Fruit fly (Drosophila melanogaster): Measurements from ENCODE around the gene CG13385.

The CG13385 gene

DNA sequence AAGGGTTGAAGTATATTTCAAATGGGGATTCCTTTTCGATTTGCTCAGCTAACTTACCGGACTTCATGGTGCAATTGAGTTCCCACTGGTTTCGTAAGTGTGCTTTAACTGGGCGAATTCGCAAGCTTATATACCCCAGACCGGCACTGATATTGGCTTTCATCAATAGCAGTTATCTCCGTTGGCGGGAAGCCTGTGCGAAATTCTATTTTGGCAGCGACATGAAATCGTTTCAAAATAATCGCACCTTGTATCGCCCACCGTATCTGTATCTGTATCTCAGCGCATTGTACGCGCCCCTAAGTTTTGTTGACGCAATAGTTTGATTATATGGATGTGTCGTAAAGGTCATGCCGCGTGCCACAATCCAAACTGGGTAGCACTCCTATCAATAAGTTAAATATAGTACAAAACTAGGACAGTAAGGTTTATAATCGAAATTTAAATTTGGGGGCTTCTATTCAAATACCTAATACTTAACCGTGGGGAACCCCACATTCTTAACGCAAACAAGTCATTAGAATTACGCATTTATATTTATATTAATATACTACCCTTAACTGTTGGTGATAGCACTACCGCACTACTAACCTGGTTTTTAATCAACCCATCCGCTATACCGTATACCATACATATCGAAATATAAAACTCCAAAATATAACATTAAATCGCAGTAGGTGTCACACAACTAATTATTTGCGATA lies at the start of gene CG13385, which contains the start of gene Peritrophin-15a:
TSS of gene CG13385 (plus strand) at position 654 of the 704 bp plus-strand sequence.
TSS of gene Peritrophin-15a (minus strand) at position 101 of the 704 bp plus-strand sequence.
- TF ChIP-seq CG13204 (GFP tag; optimal IDR thresholded peaks at IDR 0.05) (no peak), CG12605 (GFP tag; IDR thresholded peaks at IDR 0.05) (no peak), Ets98B (GFP tag; IDR thresholded peaks at IDR 0.05) (no peak), Pif1A (GFP tag; optimal IDR thresholded peaks at IDR 0.05) (no peak), CG9948 (tag; optimal IDR thresholded peaks at IDR 0.05) (no peak), CG4496 (GFP tag; IDR thresholded peaks at IDR 0.05) (no peak), CG10348 (GFP tag; IDR thresholded peaks at IDR 0.05) (no peak), EcR (GFP tag; optimal IDR thresholded peaks at IDR 0.05) (no peak), CG14655 (GFP tag; optimal IDR thresholded peaks at IDR 0.05) (no peak), CG8159 (tag; optimal IDR thresholded peaks at IDR 0.05) (no peak), CG32121 (GFP tag; IDR thresholded peaks at IDR 0.05) (no peak)

- no peak for TF ChIP-seq CG8301 (tag; optimal IDR thresholded peaks at IDR 0.05)
- no peak for TF ChIP-seq Ets98B (GFP tag; IDR thresholded peaks at IDR 0.05)
- TF ChIP-seq Snoo (tag; optimal IDR thresholded peaks at IDR 0.05) = no peak
- no peak for TF ChIP-seq D1 (tag; optimal IDR thresholded peaks at IDR 0.05)
- no peak for TF ChIP-seq gl (tag; optimal IDR thresholded peaks at IDR 0.05)
- no peak for TF ChIP-seq CG9948 (tag; optimal IDR thresholded peaks at IDR 0.05)
Measured at dm6 chr2L:8350560-8351171, 45.8 kb upstream of the CG13385 start.

DNA sequence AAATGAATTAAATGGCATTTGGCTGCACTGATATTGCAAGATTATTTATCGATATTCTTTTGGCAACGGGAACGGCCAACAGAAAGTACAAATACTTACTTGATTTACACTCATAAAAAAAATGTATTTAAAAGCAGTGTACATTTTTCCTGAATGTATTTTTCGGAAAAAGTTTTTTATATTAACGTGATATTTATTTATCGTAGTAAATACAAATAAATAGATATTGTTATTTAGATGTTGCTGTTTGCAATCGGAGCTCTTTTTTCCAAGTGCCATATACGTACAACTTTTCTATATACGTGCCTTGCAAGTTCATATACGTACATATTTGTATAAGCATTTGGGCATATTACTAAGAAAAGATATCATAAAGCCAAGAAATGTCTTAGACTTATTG lies 45.1 kb upstream of the CG13385 start:
- TF ChIP-seq D1 (tag; optimal IDR thresholded peaks at IDR 0.05) = no peak
- no peak for TF ChIP-seq CG8159 (tag; optimal IDR thresholded peaks at IDR 0.05)
- no peak for TF ChIP-seq EcR (GFP tag; optimal IDR thresholded peaks at IDR 0.05)
- TF ChIP-seq CG13204 (GFP tag; optimal IDR thresholded peaks at IDR 0.05) = no peak
- no peak for TF ChIP-seq CG32121 (GFP tag; IDR thresholded peaks at IDR 0.05)
- no peak for TF ChIP-seq CG17806 (tag; optimal IDR thresholded peaks at IDR 0.05)
- TF ChIP-seq CG9948 (tag; optimal IDR thresholded peaks at IDR 0.05) = no peak
- no peak for TF ChIP-seq Snoo (tag; optimal IDR thresholded peaks at IDR 0.05)
- no peak for TF ChIP-seq fd96Ca (GFP tag; IDR thresholded peaks at IDR 0.05)

DNA sequence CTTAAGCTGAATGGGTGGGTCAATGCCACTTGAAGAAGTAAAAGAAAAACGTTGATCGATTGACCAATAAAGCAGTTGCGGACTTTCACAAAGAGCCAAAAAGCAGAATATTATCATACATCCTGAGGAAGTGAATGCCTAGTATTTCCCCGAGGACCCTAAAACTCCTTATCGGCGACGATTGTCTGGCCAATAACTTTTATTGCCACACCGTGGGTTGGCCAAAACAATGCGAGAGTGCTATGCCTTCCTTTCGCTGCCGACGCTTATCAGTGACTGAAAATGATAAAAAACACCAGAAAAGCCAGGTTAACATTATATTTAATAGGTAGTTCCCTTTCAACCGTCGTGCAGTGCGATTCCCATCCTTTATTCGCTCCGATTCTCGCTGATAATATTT lies 44.6 kb upstream of the CG13385 start, which contains the start of gene Mur29B:
TSS of gene Mur29B (plus strand) at position 324 of the 400 bp plus-strand sequence.
- TF ChIP-seq CG34367 (tag; optimal IDR thresholded peaks at IDR 0.05) (no peak), CG32121 (GFP tag; IDR thresholded peaks at IDR 0.05) (no peak), CG8301 (tag; optimal IDR thresholded peaks at IDR 0.05) (no peak), gl (tag; optimal IDR thresholded peaks at IDR 0.05) (no peak), fd96Ca (GFP tag; IDR thresholded peaks at IDR 0.05) (no peak), CG15710 (tag; optimal IDR thresholded peaks at IDR 0.05) (no peak), D1 (tag; optimal IDR thresholded peaks at IDR 0.05) (no peak), CG17806 (tag; optimal IDR thresholded peaks at IDR 0.05) (no peak), CG12605 (GFP tag; IDR thresholded peaks at IDR 0.05) (no peak), CG14655 (GFP tag; optimal IDR thresholded peaks at IDR 0.05) (no peak), Snoo (tag; optimal IDR thresholded peaks at IDR 0.05) (no peak), Pif1A (GFP tag; optimal IDR thresholded peaks at IDR 0.05) (no peak), Pif1B (GFP tag; optimal IDR thresholded peaks at IDR 0.05) (no peak), CG8159 (tag; optimal IDR thresholded peaks at IDR 0.05) (no peak), rn (GFP tag; IDR thresholded peaks at IDR 0.05) (no peak), CG13204 (GFP tag; optimal IDR thresholded peaks at IDR 0.05) (no peak), CG4496 (GFP tag; IDR thresholded peaks at IDR 0.05) (no peak), Ets98B (GFP tag; IDR thresholded peaks at IDR 0.05) (no peak), EcR (GFP tag; optimal IDR thresholded peaks at IDR 0.05) (no peak), CG9948 (tag; optimal IDR thresholded peaks at IDR 0.05) (no peak)

dm6 chr2L:8355419-8355818 lies 41.0 kb upstream of the CG13385 start:
- no peak for TF ChIP-seq Pif1A (GFP tag; optimal IDR thresholded peaks at IDR 0.05)
- TF ChIP-seq Ets98B (GFP tag; IDR thresholded peaks at IDR 0.05) = no peak
- no peak for TF ChIP-seq CG17806 (tag; optimal IDR thresholded peaks at IDR 0.05)
- no peak for TF ChIP-seq D1 (tag; optimal IDR thresholded peaks at IDR 0.05)
- TF ChIP-seq CG8159 (tag; optimal IDR thresholded peaks at IDR 0.05) = no peak
- no peak for TF ChIP-seq CG13204 (GFP tag; optimal IDR thresholded peaks at IDR 0.05)
- no peak for TF ChIP-seq CG14655 (GFP tag; optimal IDR thresholded peaks at IDR 0.05)
- no peak for TF ChIP-seq CG8301 (tag; optimal IDR thresholded peaks at IDR 0.05)

DNA sequence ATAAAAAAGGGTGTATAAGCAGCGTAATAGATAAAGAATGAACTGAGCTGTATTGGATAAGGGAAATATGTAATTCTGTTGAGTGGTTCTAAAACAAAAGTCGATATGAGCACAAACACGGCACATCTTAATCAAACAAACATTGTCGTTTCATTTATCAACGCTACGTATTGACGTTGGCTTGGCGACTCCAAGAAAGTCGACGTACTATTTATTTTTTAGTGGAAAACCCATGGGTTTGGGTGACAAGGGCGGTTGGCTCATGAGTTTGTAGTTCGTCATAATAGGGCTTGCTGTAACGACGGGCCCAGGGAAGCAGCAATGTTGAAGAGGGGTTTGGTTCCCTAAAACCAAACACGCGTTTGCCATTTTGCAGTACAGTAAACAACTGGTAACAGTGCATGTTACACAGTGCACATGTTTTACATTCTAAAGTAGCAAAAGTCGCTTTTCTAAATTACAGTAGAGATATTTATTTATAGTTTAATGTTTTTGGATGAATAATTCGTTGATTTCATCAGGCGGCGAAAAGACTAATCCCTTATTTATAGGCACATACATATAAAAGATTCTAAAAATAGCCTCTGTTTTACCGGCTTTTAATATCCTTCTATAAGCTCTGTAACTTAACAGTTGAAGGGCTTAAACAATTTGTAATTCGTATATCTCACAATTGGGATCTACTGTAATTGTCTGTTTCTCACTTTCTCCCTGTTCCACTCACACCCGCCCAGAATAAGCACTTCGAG lies 35.1 kb upstream of the CG13385 start:
- peak; percentile 40; the same call in 1 of the 3 replicates for TF ChIP-seq CG4496 (GFP tag; IDR thresholded peaks at IDR 0.05)
- peak; percentile 64 for TF ChIP-seq CG15710 (tag; optimal IDR thresholded peaks at IDR 0.05)
- TF ChIP-seq EcR (GFP tag; optimal IDR thresholded peaks at IDR 0.05) = no peak
- no peak for TF ChIP-seq Ets98B (GFP tag; IDR thresholded peaks at IDR 0.05)
- TF ChIP-seq CG17806 (tag; optimal IDR thresholded peaks at IDR 0.05) = peak; percentile 38
- TF ChIP-seq CG9948 (tag; optimal IDR thresholded peaks at IDR 0.05) = peak; percentile 57
- TF ChIP-seq Pif1A (GFP tag; optimal IDR thresholded peaks at IDR 0.05) = peak; percentile 46
- TF ChIP-seq fd96Ca (GFP tag; IDR thresholded peaks at IDR 0.05) = no peak
- peak; percentile 59 for TF ChIP-seq CG8301 (tag; optimal IDR thresholded peaks at IDR 0.05)
- peak; percentile 30 for TF ChIP-seq Snoo (tag; optimal IDR thresholded peaks at IDR 0.05)
- TF ChIP-seq CG14655 (GFP tag; optimal IDR thresholded peaks at IDR 0.05) = peak; percentile 67
- peak; percentile 56 for TF ChIP-seq CG8159 (tag; optimal IDR thresholded peaks at IDR 0.05)
- TF ChIP-seq CG34367 (tag; optimal IDR thresholded peaks at IDR 0.05) = peak; percentile 37
- peak; percentile 7 for TF ChIP-seq D1 (tag; optimal IDR thresholded peaks at IDR 0.05)
- TF ChIP-seq Pif1B (GFP tag; optimal IDR thresholded peaks at IDR 0.05) = no peak

All from whole organism, pupa.